In genomic region chr3R:15985762-15986214, dm6 we compare ENCODE assay signal across 1 fruit fly cellular context.
TF ChIP-seq lines count a peak whose summit lies in the region.

TSS of gene srp (plus strand) at chr3R:15986152.

TF ChIP-seq in whole organism, embryonic, 481 proteins besides CTCF, POLR2A, EP300 and RAD21 (continued from another document):
- TF ChIP-seq CG11696 (GFP tag; IDR thresholded peaks at IDR 0.05; lab: Robert Waterston, UW): no peak
- TF ChIP-seq CG7786 (GFP tag; optimal IDR thresholded peaks at IDR 0.05; lab: Kevin White, UChicago): no peak
- TF ChIP-seq CG11093 (GFP tag; IDR thresholded peaks at IDR 0.05; lab: Robert Waterston, UW): no peak
- TF ChIP-seq tup (GFP tag; optimal IDR thresholded peaks at IDR 0.05; lab: Kevin White, UChicago): no peak
- no peak for TF ChIP-seq CG18476 (GFP tag; optimal IDR thresholded peaks at IDR 0.05; lab: Kevin White, UChicago)
- peak; percentile 99 for TF ChIP-seq GATAe (GFP tag; conservative IDR thresholded peaks at IDR 0.05; lab: Robert Waterston, UW)
- TF ChIP-seq CG12071 (GFP tag; optimal IDR thresholded peaks at IDR 0.05; lab: Kevin White, UChicago): no peak
- TF ChIP-seq CG2199 (GFP tag; IDR thresholded peaks at IDR 0.05; lab: Robert Waterston, UW): 0 out of 3 replicates have a peak, but pooled peaks have one; percentile 21
- TF ChIP-seq CG30431 (GFP tag; optimal IDR thresholded peaks at IDR 0.05; lab: Kevin White, UChicago): no peak
- peak; percentile 90 for TF ChIP-seq Nf-YC (tag; optimal IDR thresholded peaks at IDR 0.05; lab: Kevin White, UChicago)
- no peak for TF ChIP-seq ewg (GFP tag; optimal IDR thresholded peaks at IDR 0.05; lab: Kevin White, UChicago)
- TF ChIP-seq cas (GFP tag; IDR thresholded peaks at IDR 0.05; lab: Robert Waterston, UW): no peak
- TF ChIP-seq HLHmδ (GFP tag; optimal IDR thresholded peaks at IDR 0.05; lab: Kevin White, UChicago): no peak
- no peak for TF ChIP-seq Hmx (GFP tag; optimal IDR thresholded peaks at IDR 0.05; lab: Kevin White, UChicago)
- TF ChIP-seq phol (tag; optimal IDR thresholded peaks at IDR 0.05; lab: Kevin White, UChicago): no peak
- TF ChIP-seq grn (GFP tag; optimal IDR thresholded peaks at IDR 0.05; lab: Kevin White, UChicago): peak; percentile 96
- no peak for TF ChIP-seq Antp (GFP tag; optimal IDR thresholded peaks at IDR 0.05; lab: Kevin White, UChicago)
- TF ChIP-seq Max (GFP tag; optimal IDR thresholded peaks at IDR 0.05; lab: Kevin White, UChicago): no peak
- TF ChIP-seq emc (GFP tag; optimal IDR thresholded peaks at IDR 0.05; lab: Kevin White, UChicago): no peak
- no peak for TF ChIP-seq CG17359 (tag; optimal IDR thresholded peaks at IDR 0.05; lab: Kevin White, UChicago)
- TF ChIP-seq klu (GFP tag; IDR thresholded peaks at IDR 0.05; lab: Robert Waterston, UW): no peak
- TF ChIP-seq CG17186 (GFP tag; optimal IDR thresholded peaks at IDR 0.05; lab: Kevin White, UChicago): no peak
- no peak for TF ChIP-seq Doc3 (GFP tag; IDR thresholded peaks at IDR 0.05; lab: Robert Waterston, UW; ENCODE audit: partially characterized antibody)
- TF ChIP-seq CG16863 (GFP tag; optimal IDR thresholded peaks at IDR 0.05; lab: Kevin White, UChicago): no peak
- TF ChIP-seq CG16815 (GFP tag; optimal IDR thresholded peaks at IDR 0.05; lab: Kevin White, UChicago): no peak
- TF ChIP-seq CG15479 (GFP tag; optimal IDR thresholded peaks at IDR 0.05; lab: Kevin White, UChicago): peak; percentile 96
- TF ChIP-seq corto (GFP tag; optimal IDR thresholded peaks at IDR 0.05; lab: Kevin White, UChicago): no peak
- no peak for TF ChIP-seq CG34422 (GFP tag; IDR thresholded peaks at IDR 0.05; lab: Robert Waterston, UW)
- peak; percentile 88 for TF ChIP-seq CG34376 (GFP tag; optimal IDR thresholded peaks at IDR 0.05; lab: Kevin White, UChicago)
- no peak for TF ChIP-seq wdn (GFP tag; IDR thresholded peaks at IDR 0.05; lab: Robert Waterston, UW)
- TF ChIP-seq Hr78 (GFP tag; optimal IDR thresholded peaks at IDR 0.05; lab: Kevin White, UChicago): no peak
- no peak for TF ChIP-seq mam (GFP tag; optimal IDR thresholded peaks at IDR 0.05; lab: Kevin White, UChicago)
- no peak for TF ChIP-seq Hr51 (GFP tag; optimal IDR thresholded peaks at IDR 0.05; lab: Kevin White, UChicago)
- 0 out of 3 replicates have a peak, but pooled peaks have one; percentile 43 for TF ChIP-seq ci (GFP tag; IDR thresholded peaks at IDR 0.05; lab: Robert Waterston, UW)
- no peak for TF ChIP-seq ham (GFP tag; IDR thresholded peaks at IDR 0.05; lab: Robert Waterston, UW)
- TF ChIP-seq Mad (GFP tag; optimal IDR thresholded peaks at IDR 0.05; lab: Kevin White, UChicago): no peak
- no peak for TF ChIP-seq CG8359 (GFP tag; optimal IDR thresholded peaks at IDR 0.05; lab: Kevin White, UChicago; ENCODE audit: borderline replicate concordance)
- no peak for TF ChIP-seq Gsc (GFP tag; IDR thresholded peaks at IDR 0.05; lab: Robert Waterston, UW)
- peak; percentile 16; the same call in 1 of the 2 replicates for TF ChIP-seq Adf1 (GFP tag; IDR thresholded peaks at IDR 0.05; lab: Robert Waterston, UW)
- no peak for TF ChIP-seq hb (GFP tag; IDR thresholded peaks at IDR 0.05; lab: Robert Waterston, UW; ENCODE audit: partially characterized antibody)
- no peak for TF ChIP-seq wek (GFP tag; optimal IDR thresholded peaks at IDR 0.05; lab: Kevin White, UChicago)
- TF ChIP-seq dmrt99B (tag; optimal IDR thresholded peaks at IDR 0.05; lab: Kevin White, UChicago): no peak
- TF ChIP-seq Mes4 (GFP tag; optimal IDR thresholded peaks at IDR 0.05; lab: Kevin White, UChicago): no peak
- no peak for TF ChIP-seq Rx (GFP tag; IDR thresholded peaks at IDR 0.05; lab: Robert Waterston, UW)
- no peak for TF ChIP-seq CG10431 (GFP tag; optimal IDR thresholded peaks at IDR 0.05; lab: Kevin White, UChicago)
- no peak for TF ChIP-seq CG1647 (GFP tag; optimal IDR thresholded peaks at IDR 0.05; lab: Kevin White, UChicago)
- no peak for TF ChIP-seq CG15514 (GFP tag; optimal IDR thresholded peaks at IDR 0.05; lab: Kevin White, UChicago)
- TF ChIP-seq run (tag; optimal IDR thresholded peaks at IDR 0.05; lab: Kevin White, UChicago): no peak
- no peak for TF ChIP-seq Drgx (GFP tag; IDR thresholded peaks at IDR 0.05; lab: Robert Waterston, UW)
- no peak for TF ChIP-seq en (GFP tag; optimal IDR thresholded peaks at IDR 0.05; lab: Kevin White, UChicago)
- TF ChIP-seq CG9932 (GFP tag; IDR thresholded peaks at IDR 0.05; lab: Robert Waterston, UW): no peak
- TF ChIP-seq pfk (GFP tag; optimal IDR thresholded peaks at IDR 0.05; lab: Kevin White, UChicago): no peak
- TF ChIP-seq sens-2 (GFP tag; IDR thresholded peaks at IDR 0.05; lab: Robert Waterston, UW): no peak
- no peak for TF ChIP-seq hkb (optimal IDR thresholded peaks at IDR 0.05; lab: Kevin White, UChicago)
- no peak for TF ChIP-seq hkb (GFP tag; IDR thresholded peaks at IDR 0.05; lab: Robert Waterston, UW)
- no peak for TF ChIP-seq eyg (GFP tag; optimal IDR thresholded peaks at IDR 0.05; lab: Kevin White, UChicago)
- no peak for TF ChIP-seq CG6683 (GFP tag; optimal IDR thresholded peaks at IDR 0.05; lab: Kevin White, UChicago)
